Fruit fly (Drosophila melanogaster) whole organism, embryonic: ENCODE results near the gene CG12766.

Experiments used
- B-H2 ChIP-seq: fragments of 200-800 bp; sonication (Bioruptor generic); optimal IDR thresholded peaks from 2 replicates; lab custom pipeline; 2018; ENCODE audit warnings: missing biosample characterization, mild to moderate bottlenecking, missing genetic modification characterization
- CG12071 ChIP-seq: fragments of 200-800 bp; sonication (Bioruptor generic); optimal IDR thresholded peaks from 3 replicates; lab custom pipeline; 2018; ENCODE audit warnings: missing biosample characterization, mild to moderate bottlenecking, missing genetic modification characterization
- CG13123 ChIP-seq: fragments of 200-800 bp; sonication (Bioruptor generic); optimal IDR thresholded peaks from 2 replicates; lab custom pipeline; 2016; ENCODE audit warnings: missing biosample characterization, missing genetic modification characterization
- CG14441 ChIP-seq: fragments of 200-800 bp; sonication (Bioruptor generic); IDR thresholded peaks from 2 replicates; pipeline ENCODE4 v1.3.6; 2022; ENCODE audit warnings: missing biosample characterization, missing genetic modification characterization
- CG15601 ChIP-seq: fragments of 200-800 bp; sonication (Bioruptor generic); optimal IDR thresholded peaks from 3 replicates; lab custom pipeline; 2019; ENCODE audit warnings: missing biosample characterization, mild to moderate bottlenecking, missing genetic modification characterization, moderate library complexity
- CG16813 ChIP-seq: fragments of 200-800 bp; sonication (Bioruptor generic); IDR thresholded peaks from 3 replicates; pipeline ENCODE4 v1.3.6; 2022; ENCODE audit warnings: missing biosample characterization, missing genetic modification characterization; ENCODE audit not compliant: partially characterized antibody
- CG17912 ChIP-seq: fragments of 200-800 bp; sonication (Bioruptor generic); optimal IDR thresholded peaks from 2 replicates; lab custom pipeline; 2018; ENCODE audit warnings: missing biosample characterization, mild to moderate bottlenecking, missing genetic modification characterization
- CG34376 ChIP-seq: fragments of 200-800 bp; sonication (Bioruptor generic); optimal IDR thresholded peaks from 2 replicates; lab custom pipeline; 2018; ENCODE audit warnings: missing biosample characterization, mild to moderate bottlenecking, missing genetic modification characterization
- CG34422 ChIP-seq: fragments of 200-800 bp; sonication (Bioruptor generic); IDR thresholded peaks from 3 replicates; pipeline ENCODE4 v1.3.6; 2022; ENCODE audit warnings: missing biosample characterization, missing genetic modification characterization
- CG3847 ChIP-seq: fragments of 200-800 bp; sonication (Bioruptor generic); IDR thresholded peaks from 2 replicates; pipeline ENCODE4 v1.3.6; 2022; ENCODE audit warnings: missing biosample characterization, missing genetic modification characterization
- CG43689 ChIP-seq: fragments of 200-800 bp; sonication (Bioruptor generic); IDR thresholded peaks from 2 replicates; pipeline ENCODE4 v1.3.6; 2022; ENCODE audit warnings: missing biosample characterization, missing genetic modification characterization
- CG4617 ChIP-seq: fragments of 200-800 bp; sonication (Bioruptor generic); optimal IDR thresholded peaks from 3 replicates; lab custom pipeline; 2016; ENCODE audit warnings: missing biosample characterization, missing genetic modification characterization, borderline replicate concordance
- CG7271 ChIP-seq: fragments of 200-800 bp; sonication (Bioruptor generic); optimal IDR thresholded peaks from 2 replicates; lab custom pipeline; 2018; ENCODE audit warnings: missing biosample characterization, mild to moderate bottlenecking, missing genetic modification characterization, moderate library complexity
- CG7987 ChIP-seq: fragments of 200-800 bp; sonication (Bioruptor generic); optimal IDR thresholded peaks from 2 replicates; lab custom pipeline; 2018; ENCODE audit warnings: missing biosample characterization, mild to moderate bottlenecking, missing genetic modification characterization, moderate library complexity
- CG9797 ChIP-seq: fragments of 200-800 bp; sonication (Bioruptor generic); optimal IDR thresholded peaks from 3 replicates; lab custom pipeline; 2018; ENCODE audit warnings: missing biosample characterization, mild to moderate bottlenecking, missing genetic modification characterization
- Dll ChIP-seq: fragments of 200-800 bp; sonication (Bioruptor generic); IDR thresholded peaks from 4 replicates; pipeline ENCODE4 v1.3.6; 2022; ENCODE audit warnings: missing biosample characterization, missing genetic modification characterization; ENCODE audit not compliant: partially characterized antibody
- Dp ChIP-seq: fragments of 200-800 bp; sonication (Bioruptor generic); optimal IDR thresholded peaks from 2 replicates; lab custom pipeline; 2018; ENCODE audit warnings: missing biosample characterization, mild to moderate bottlenecking, missing genetic modification characterization, moderate library complexity
- Eip74EF ChIP-seq, 2 experiments: fragments of 200-800 bp in 1 of 2; fragments of >200 bp in 1 of 2; sonication (Bioruptor generic) in 1 of 2; optimal IDR thresholded peaks; 2 replicates each; lab custom pipeline; 2017 to 2019; ENCODE audit warnings: missing biosample characterization in 2 of 2, missing genetic modification characterization in 2 of 2, mild to moderate bottlenecking in 1 of 2, moderate library complexity in 1 of 2
- Ets97D ChIP-seq: fragments of 200-800 bp; sonication (Bioruptor generic); optimal IDR thresholded peaks from 3 replicates; lab custom pipeline; 2016; ENCODE audit warnings: missing biosample characterization, missing genetic modification characterization
- Fer1 ChIP-seq: fragments of 200-800 bp; sonication (Bioruptor generic); optimal IDR thresholded peaks from 2 replicates; lab custom pipeline; 2017; ENCODE audit warnings: missing biosample characterization, mild to moderate bottlenecking, missing genetic modification characterization
- H15 ChIP-seq: fragments of 200-800 bp; sonication (Bioruptor generic); IDR thresholded peaks from 3 replicates; pipeline ENCODE4 v1.3.6; 2022; ENCODE audit warnings: missing biosample characterization, missing genetic modification characterization
- HmgZ ChIP-seq: fragments of 200-800 bp; sonication (Bioruptor generic); optimal IDR thresholded peaks from 2 replicates; lab custom pipeline; 2018; ENCODE audit warnings: missing biosample characterization, mild to moderate bottlenecking, missing genetic modification characterization
- Hr3 ChIP-seq: fragments of 200-800 bp; sonication (Bioruptor generic); optimal IDR thresholded peaks from 3 replicates; lab custom pipeline; 2016; ENCODE audit warnings: missing biosample characterization, missing genetic modification characterization
- MBD-R2 ChIP-seq: fragments of 200-800 bp; sonication (Bioruptor generic); IDR thresholded peaks from 2 replicates; pipeline ENCODE4 v1.3.6; 2022; ENCODE audit warnings: missing biosample characterization, missing genetic modification characterization
- Med ChIP-seq: fragments of 200-800 bp; sonication (Bioruptor generic); peaks from one replicate; lab custom pipeline; 2016; ENCODE audit warnings: missing biosample characterization, missing genetic modification characterization, mild to moderate bottlenecking, inconsistent platforms, moderate library complexity
- Myb ChIP-seq: fragments of 200-800 bp; sonication (Bioruptor generic); optimal IDR thresholded peaks from 2 replicates; lab custom pipeline; 2016; ENCODE audit warnings: missing biosample characterization, missing genetic modification characterization
- Nf-YC ChIP-seq: fragments of 200-800 bp; optimal IDR thresholded peaks from 3 replicates; lab custom pipeline; 2019; ENCODE audit warnings: missing biosample characterization, mild to moderate bottlenecking, missing genetic modification characterization, moderate library complexity
- Opbp ChIP-seq: fragments of 200-800 bp; sonication (Bioruptor generic); IDR thresholded peaks from 3 replicates; pipeline ENCODE4 v1.3.6; 2022; ENCODE audit warnings: missing biosample characterization, missing genetic modification characterization; ENCODE audit not compliant: partially characterized antibody
- Spps ChIP-seq: fragments of 200-800 bp; sonication (Bioruptor generic); optimal IDR thresholded peaks from 2 replicates; lab custom pipeline; 2018; ENCODE audit warnings: missing biosample characterization, mild to moderate bottlenecking, missing genetic modification characterization
- YL-1 ChIP-seq: fragments of 200-800 bp; sonication (Bioruptor generic); optimal IDR thresholded peaks from 3 replicates; lab custom pipeline; 2017; ENCODE audit warnings: missing biosample characterization, mild to moderate bottlenecking, missing genetic modification characterization
- bsh ChIP-seq, 2 experiments: fragments of 200-800 bp; sonication (Bioruptor generic); optimal IDR thresholded peaks; 2 replicates each; lab custom pipeline; 2017 to 2018; ENCODE audit warnings: mild to moderate bottlenecking in 2 of 2, missing biosample characterization in 2 of 2, missing genetic modification characterization in 2 of 2, moderate library complexity in 1 of 2
- chinmo ChIP-seq: fragments of 200-800 bp; sonication (Bioruptor generic); IDR thresholded peaks from 4 replicates; pipeline ENCODE4 v1.3.6; 2022; ENCODE audit warnings: missing biosample characterization, missing genetic modification characterization; ENCODE audit not compliant: partially characterized antibody
- gfzf ChIP-seq: fragments of 200-800 bp; sonication (Bioruptor generic); optimal IDR thresholded peaks from 2 replicates; lab custom pipeline; 2016; ENCODE audit warnings: missing biosample characterization, mild to moderate bottlenecking, missing genetic modification characterization, moderate library complexity
- nom ChIP-seq: fragments of 200-800 bp; sonication (Bioruptor generic); optimal IDR thresholded peaks from 2 replicates; lab custom pipeline; 2017; ENCODE audit warnings: missing biosample characterization, missing genetic modification characterization, mild to moderate bottlenecking, moderate library complexity, missing genetic modification reagents
- onecut ChIP-seq: fragments of 200-800 bp; sonication (Bioruptor generic); IDR thresholded peaks from 2 replicates; pipeline ENCODE4 v1.3.6; 2022; ENCODE audit warnings: missing biosample characterization, missing genetic modification characterization
- phol ChIP-seq: fragments of 200-800 bp; sonication (Bioruptor generic); optimal IDR thresholded peaks from 3 replicates; lab custom pipeline; 2018; ENCODE audit warnings: missing biosample characterization, mild to moderate bottlenecking, missing genetic modification characterization, moderate library complexity
- pzg ChIP-seq: fragments of 200-800 bp; sonication (Bioruptor generic); optimal IDR thresholded peaks from 3 replicates; lab custom pipeline; 2018; ENCODE audit warnings: missing biosample characterization, mild to moderate bottlenecking, missing genetic modification characterization, moderate library complexity
- stwl ChIP-seq: fragments of 200-800 bp; sonication (Bioruptor generic); optimal IDR thresholded peaks from 3 replicates; lab custom pipeline; 2018; ENCODE audit warnings: missing biosample characterization, mild to moderate bottlenecking, missing genetic modification characterization, moderate library complexity
- vvl ChIP-seq: fragments of 200-800 bp; sonication (Bioruptor generic); IDR thresholded peaks from 2 replicates; pipeline ENCODE4 v1.3.6; 2022; ENCODE audit warnings: missing biosample characterization, missing genetic modification characterization
- wek ChIP-seq: fragments of 200-800 bp; sonication (Bioruptor generic); optimal IDR thresholded peaks from 3 replicates; lab custom pipeline; 2018; ENCODE audit warnings: missing biosample characterization, mild to moderate bottlenecking, missing genetic modification characterization, moderate library complexity

Gene CG12766

DNA sequence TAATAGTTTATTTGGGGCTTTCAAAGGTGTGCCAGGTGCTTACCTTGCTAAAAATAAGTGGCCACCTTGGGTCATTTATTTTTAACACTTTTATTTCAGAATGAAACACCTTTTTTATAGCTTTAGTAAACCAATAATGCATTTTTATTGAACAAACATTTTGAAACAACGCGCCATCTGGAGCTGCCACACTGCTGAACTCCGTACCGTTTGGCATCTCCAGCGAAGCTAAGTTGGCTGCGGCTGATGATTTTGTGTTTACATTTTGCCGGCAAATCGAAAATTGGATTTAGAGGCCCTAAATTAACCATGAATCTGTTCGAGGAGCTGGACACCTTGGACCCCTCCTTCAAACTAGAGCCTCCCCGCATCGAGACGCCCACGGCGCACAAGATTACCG lies 34.8 kb downstream of the CG12766 start, which contains the start of gene ida (continued):
- TF ChIP-seq CG7271 (no peak), MBD-R2 (peak; percentile 91), phol (tag; lab: Kevin White, UChicago) (peak; percentile 31), Hr3 (no peak), Nf-YC (tag; lab: Kevin White, UChicago) (no peak), CG9797 (GFP tag; lab: Kevin White, UChicago) (peak; percentile 40), CG15601 (peak; percentile 8), CG12071 (GFP tag; lab: Kevin White, UChicago) (no peak), gfzf (GFP tag; lab: Kevin White, UChicago) (peak; percentile 47), CG4617 (GFP tag; lab: Kevin White, UChicago) (peak; percentile 43), CG7987 (GFP tag; lab: Kevin White, UChicago) (peak; percentile 6), Ets97D (GFP tag; lab: Kevin White, UChicago) (peak; percentile 84), wek (peak; percentile 60), bsh (GFP tag; optimal IDR thresholded peaks at IDR 0.05; lab: Kevin White, UChicago) (no peak), CG13123 (GFP tag; lab: Kevin White, UChicago) (peak; percentile 43), YL-1 (GFP tag; lab: Kevin White, UChicago) (peak; percentile 46), pzg (peak; percentile 88), Dll (GFP tag; lab: Robert Waterston, UW) (0 out of 4 replicates have a peak, but pooled peaks have one; percentile 23), CG34376 (GFP tag; lab: Kevin White, UChicago) (peak; percentile 53), Fer1 (GFP tag; lab: Kevin White, UChicago) (peak; percentile 49), Med (peak; percentile 84), onecut (GFP tag; lab: Robert Waterston, UW) (peak; percentile 18; the same call in 1 of the 2 replicates), H15 (no peak), CG14441 (GFP tag; lab: Robert Waterston, UW) (peak; percentile 34; the same call in 1 of the 2 replicates), Dp (GFP tag; lab: Kevin White, UChicago) (peak; percentile 99), HmgZ (tag; lab: Kevin White, UChicago) (peak; percentile 68), stwl (tag; lab: Kevin White, UChicago) (peak; percentile 36), nom (GFP tag; lab: Kevin White, UChicago) (peak; percentile 13), chinmo (GFP tag; lab: Robert Waterston, UW) (0 out of 4 replicates have a peak, but pooled peaks have one; percentile 59), B-H2 (GFP tag; lab: Kevin White, UChicago) (peak; percentile 2), Eip74EF (GFP tag; optimal IDR thresholded peaks at IDR 0.05; lab: Kevin White, UChicago) (no peak), CG16813 (no peak), vvl (GFP tag; lab: Robert Waterston, UW) (peak; percentile 40; the same call in 1 of the 2 replicates), CG43689 (GFP tag; lab: Robert Waterston, UW) (no peak), CG34422 (peak; percentile 81; the same call in 2 of the 3 replicates), Myb (GFP tag; lab: Kevin White, UChicago) (peak; percentile 64), Spps (tag; lab: Kevin White, UChicago) (no peak), Opbp (peak; percentile 100), CG17912 (GFP tag; lab: Kevin White, UChicago) (peak; percentile 1), CG3847 (peak; percentile 90)
